Fruit fly (Drosophila melanogaster) whole organism, prepupa: ENCODE results near the gene CG15506.

Source experiments
- Blimp-1 ChIP-seq: fragments of 200-800 bp; sonication (Bioruptor generic); optimal IDR thresholded peaks from 3 replicates; lab custom pipeline; 2017; ENCODE audit warnings: missing biosample characterization, missing genetic modification characterization, mild to moderate bottlenecking, moderate library complexity, missing genetic modification reagents
- CG10631 ChIP-seq: fragments of 200-800 bp; sonication (Bioruptor generic); optimal IDR thresholded peaks from 2 replicates; lab custom pipeline; 2016; ENCODE audit warnings: missing biosample characterization, missing genetic modification characterization
- CG10669 ChIP-seq: fragments of 200-800 bp; sonication (Bioruptor generic); optimal IDR thresholded peaks from 3 replicates; lab custom pipeline; 2018; ENCODE audit warnings: missing biosample characterization, mild to moderate bottlenecking, missing genetic modification characterization, moderate library complexity
- CG11902 ChIP-seq: fragments of 200-800 bp; sonication (Bioruptor generic); optimal IDR thresholded peaks from 3 replicates; lab custom pipeline; 2016; ENCODE audit warnings: missing biosample characterization, missing genetic modification characterization
- CG15336 ChIP-seq: fragments of 200-800 bp; sonication (Bioruptor generic); IDR thresholded peaks from 2 replicates; pipeline ENCODE4 v1.3.6; 2022; ENCODE audit warnings: missing biosample characterization, missing genetic modification characterization
- CG16779 ChIP-seq: fragments of 200-800 bp; sonication (Bioruptor generic); optimal IDR thresholded peaks from 3 replicates; lab custom pipeline; 2017; ENCODE audit warnings: missing biosample characterization, mild to moderate bottlenecking, missing genetic modification characterization
- CG32006 ChIP-seq: fragments of 200-800 bp; sonication (Bioruptor generic); optimal IDR thresholded peaks from 3 replicates; lab custom pipeline; 2017; ENCODE audit warnings: missing biosample characterization, mild to moderate bottlenecking, missing genetic modification characterization
- CG3919 ChIP-seq: fragments of 200-800 bp; sonication (Bioruptor generic); optimal IDR thresholded peaks from 3 replicates; lab custom pipeline; 2016; ENCODE audit warnings: missing biosample characterization, missing genetic modification characterization
- CG6163 ChIP-seq: fragments of 200-800 bp; sonication (Bioruptor generic); IDR thresholded peaks from 3 replicates; pipeline ENCODE4 v1.3.6; 2022; ENCODE audit warnings: missing biosample characterization, missing genetic modification characterization
- CG6792 ChIP-seq: fragments of 200-800 bp; sonication (Bioruptor generic); optimal IDR thresholded peaks from 3 replicates; lab custom pipeline; 2016; ENCODE audit warnings: missing biosample characterization, missing genetic modification characterization
- CG6808 ChIP-seq: fragments of 200-800 bp; sonication (Bioruptor generic); optimal IDR thresholded peaks from 3 replicates; lab custom pipeline; 2017; ENCODE audit warnings: missing biosample characterization, missing genetic modification characterization, mild to moderate bottlenecking, moderate library complexity, missing genetic modification reagents
- CG6854 ChIP-seq: fragments of 200-800 bp; sonication (Bioruptor generic); optimal IDR thresholded peaks from 2 replicates; lab custom pipeline; 2017; ENCODE audit warnings: missing biosample characterization, mild to moderate bottlenecking, missing genetic modification characterization
- CG8119 ChIP-seq: fragments of 200-800 bp; sonication (Bioruptor generic); IDR thresholded peaks from 3 replicates; pipeline ENCODE4 v1.3.6; 2022; ENCODE audit warnings: missing biosample characterization, missing genetic modification characterization
- CG9139 ChIP-seq: fragments of 200-800 bp; sonication (Bioruptor generic); optimal IDR thresholded peaks from 3 replicates; lab custom pipeline; 2017; ENCODE audit warnings: missing biosample characterization, mild to moderate bottlenecking, missing genetic modification characterization
- Eip75B ChIP-seq: fragments of 200-800 bp; sonication (Bioruptor generic); optimal IDR thresholded peaks from 3 replicates; lab custom pipeline; 2016; ENCODE audit warnings: missing biosample characterization, missing genetic modification characterization
- Eip78C ChIP-seq: fragments of 200-800 bp; sonication (Bioruptor generic); peaks from one replicate; lab custom pipeline; 2016; ENCODE audit warnings: missing biosample characterization, missing genetic modification characterization
- Eip93F ChIP-seq: fragments of 200-800 bp; sonication (Bioruptor generic); optimal IDR thresholded peaks from 2 replicates; lab custom pipeline; 2016; ENCODE audit warnings: missing biosample characterization, mild to moderate bottlenecking, missing genetic modification characterization
- Ets21C ChIP-seq: fragments of 200-800 bp; sonication (Bioruptor generic); optimal IDR thresholded peaks from 3 replicates; lab custom pipeline; 2016; ENCODE audit warnings: missing biosample characterization, missing genetic modification characterization
- Gug ChIP-seq: fragments of 200-800 bp; sonication (Bioruptor generic); IDR thresholded peaks from 2 replicates; pipeline ENCODE4 v1.3.6; 2022; ENCODE audit warnings: missing biosample characterization, missing genetic modification characterization
- Hr39 ChIP-seq: fragments of 200-800 bp; sonication (Bioruptor generic); optimal IDR thresholded peaks from 2 replicates; lab custom pipeline; 2016; ENCODE audit warnings: missing biosample characterization, missing genetic modification characterization
- Hr4 ChIP-seq: fragments of 200-800 bp; sonication (Bioruptor generic); optimal IDR thresholded peaks from 3 replicates; lab custom pipeline; 2016; ENCODE audit warnings: missing biosample characterization, missing genetic modification characterization
- Lpt ChIP-seq: fragments of 200-800 bp; sonication (Bioruptor generic); optimal IDR thresholded peaks from 3 replicates; lab custom pipeline; 2016; ENCODE audit warnings: missing biosample characterization, missing genetic modification characterization
- Met ChIP-seq: fragments of 200-800 bp; sonication (Bioruptor generic); optimal IDR thresholded peaks from 3 replicates; lab custom pipeline; 2016; ENCODE audit warnings: missing biosample characterization, missing genetic modification characterization
- OdsH ChIP-seq: fragments of 200-800 bp; sonication (Bioruptor generic); optimal IDR thresholded peaks from 3 replicates; lab custom pipeline; 2016; ENCODE audit warnings: missing biosample characterization, missing genetic modification characterization
- Sox102F ChIP-seq: fragments of 200-800 bp; sonication (Bioruptor generic); optimal IDR thresholded peaks from 2 replicates; lab custom pipeline; 2016; ENCODE audit warnings: missing biosample characterization, mild to moderate bottlenecking, missing genetic modification characterization
- Sox14 ChIP-seq: fragments of 200-800 bp; sonication (Bioruptor generic); optimal IDR thresholded peaks from 3 replicates; lab custom pipeline; 2016; ENCODE audit warnings: missing biosample characterization, missing genetic modification characterization
- Sox15 ChIP-seq: fragments of 200-800 bp; sonication (Bioruptor generic); optimal IDR thresholded peaks from 3 replicates; lab custom pipeline; 2016; ENCODE audit warnings: missing biosample characterization, missing genetic modification characterization
- achi ChIP-seq: fragments of 200-800 bp; sonication (Bioruptor generic); optimal IDR thresholded peaks from 3 replicates; lab custom pipeline; 2016; ENCODE audit warnings: missing biosample characterization, missing genetic modification characterization
- acj6 ChIP-seq: fragments of 200-800 bp; sonication (Bioruptor generic); optimal IDR thresholded peaks from 3 replicates; lab custom pipeline; 2016; ENCODE audit warnings: missing biosample characterization, missing genetic modification characterization
- dac ChIP-seq: fragments of 200-800 bp; sonication (Bioruptor generic); optimal IDR thresholded peaks from 2 replicates; lab custom pipeline; 2017; ENCODE audit warnings: missing biosample characterization, mild to moderate bottlenecking, missing genetic modification characterization
- eg ChIP-seq: fragments of 200-800 bp; sonication (Bioruptor generic); IDR thresholded peaks from 3 replicates; pipeline ENCODE4 v1.3.6; 2022; ENCODE audit warnings: missing biosample characterization, missing genetic modification characterization
- esn ChIP-seq: fragments of 200-800 bp; sonication (Bioruptor generic); optimal IDR thresholded peaks from 2 replicates; lab custom pipeline; 2016; ENCODE audit warnings: missing biosample characterization, mild to moderate bottlenecking, missing genetic modification characterization, moderate library complexity
- fd59A ChIP-seq: fragments of 200-800 bp; sonication (Bioruptor generic); optimal IDR thresholded peaks from 2 replicates; lab custom pipeline; 2017; ENCODE audit warnings: missing biosample characterization, mild to moderate bottlenecking, missing genetic modification characterization, missing genetic modification reagents
- lz ChIP-seq: fragments of 200-800 bp; sonication (Bioruptor generic); optimal IDR thresholded peaks from 3 replicates; lab custom pipeline; 2016; ENCODE audit warnings: missing biosample characterization, missing genetic modification characterization
- salr ChIP-seq, 2 experiments: fragments of 200-800 bp; sonication (Bioruptor generic); optimal IDR thresholded peaks; 3 replicates each; lab custom pipeline; 2016 to 2018; ENCODE audit warnings: missing biosample characterization in 2 of 2, missing genetic modification characterization in 2 of 2, mild to moderate bottlenecking in 1 of 2
- ss ChIP-seq, 2 experiments: fragments of 200-800 bp; sonication (Bioruptor generic); optimal IDR thresholded peaks; 2 replicates in 1 of 2; 3 replicates in 1 of 2; lab custom pipeline; 2017 to 2018; ENCODE audit warnings: mild to moderate bottlenecking in 2 of 2, missing biosample characterization in 2 of 2, missing genetic modification characterization in 2 of 2, moderate library complexity in 1 of 2
- svp ChIP-seq: fragments of 200-800 bp; sonication (Bioruptor generic); peaks from one replicate; lab custom pipeline; 2016; ENCODE audit warnings: missing biosample characterization, missing genetic modification characterization
- topi ChIP-seq: fragments of 200-800 bp; sonication (Bioruptor generic); optimal IDR thresholded peaks from 3 replicates; lab custom pipeline; 2016; ENCODE audit warnings: missing biosample characterization, missing genetic modification characterization
- vri ChIP-seq: fragments of 200-800 bp; sonication (Bioruptor generic); optimal IDR thresholded peaks from 3 replicates; lab custom pipeline; 2016; ENCODE audit warnings: missing biosample characterization, mild to moderate bottlenecking, missing genetic modification characterization

CG15506 gene

DNA sequence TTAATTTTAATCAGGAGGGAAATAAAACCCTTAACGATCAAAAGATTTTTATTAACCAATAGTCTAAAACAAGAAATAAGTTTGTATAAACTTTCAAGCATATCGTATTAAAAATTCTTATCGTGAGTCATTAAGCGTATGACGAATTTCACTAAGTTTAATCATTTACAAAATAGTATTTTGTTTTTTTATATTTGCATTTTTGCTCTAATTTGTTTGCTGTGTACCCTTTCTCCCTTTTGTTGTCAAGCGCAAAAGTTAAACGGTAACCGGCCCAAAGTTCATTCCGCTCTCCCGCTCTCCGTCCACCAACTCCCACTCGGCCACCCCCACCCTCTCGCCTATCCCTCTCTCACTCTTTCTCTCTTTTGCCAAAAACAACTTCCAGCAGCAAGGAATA lies 45.3 kb downstream of the CG15506 start (continued):
- TF ChIP-seq topi, result peak; percentile 79
- peak; percentile 16 for TF ChIP-seq CG32006 (GFP tag; lab: Kevin White, UChicago)
- TF ChIP-seq CG15336, result peak; percentile 46
- TF ChIP-seq CG16779, result no peak
- peak; percentile 37 for TF ChIP-seq OdsH (GFP tag; lab: Kevin White, UChicago)
- no peak for TF ChIP-seq CG9139 (GFP tag; lab: Kevin White, UChicago)
- TF ChIP-seq Blimp-1 (GFP tag; lab: Kevin White, UChicago), result peak; percentile 12
- peak; percentile 16 for TF ChIP-seq CG6792
- TF ChIP-seq dac, result no peak
- no peak for TF ChIP-seq fd59A
- TF ChIP-seq vri (GFP tag; lab: Kevin White, UChicago), result no peak
- TF ChIP-seq CG10631 (GFP tag; lab: Kevin White, UChicago), result no peak
- TF ChIP-seq Sox102F, result peak; percentile 33
- TF ChIP-seq CG11902 (GFP tag; lab: Kevin White, UChicago), result peak; percentile 2
- TF ChIP-seq Sox14, result peak; percentile 9
- no peak for TF ChIP-seq Hr4 (GFP tag; lab: Kevin White, UChicago)
- peak; percentile 68 for TF ChIP-seq Hr39 (GFP tag; lab: Kevin White, UChicago)
- no peak for TF ChIP-seq Gug (GFP tag; lab: Robert Waterston, UW)

DNA sequence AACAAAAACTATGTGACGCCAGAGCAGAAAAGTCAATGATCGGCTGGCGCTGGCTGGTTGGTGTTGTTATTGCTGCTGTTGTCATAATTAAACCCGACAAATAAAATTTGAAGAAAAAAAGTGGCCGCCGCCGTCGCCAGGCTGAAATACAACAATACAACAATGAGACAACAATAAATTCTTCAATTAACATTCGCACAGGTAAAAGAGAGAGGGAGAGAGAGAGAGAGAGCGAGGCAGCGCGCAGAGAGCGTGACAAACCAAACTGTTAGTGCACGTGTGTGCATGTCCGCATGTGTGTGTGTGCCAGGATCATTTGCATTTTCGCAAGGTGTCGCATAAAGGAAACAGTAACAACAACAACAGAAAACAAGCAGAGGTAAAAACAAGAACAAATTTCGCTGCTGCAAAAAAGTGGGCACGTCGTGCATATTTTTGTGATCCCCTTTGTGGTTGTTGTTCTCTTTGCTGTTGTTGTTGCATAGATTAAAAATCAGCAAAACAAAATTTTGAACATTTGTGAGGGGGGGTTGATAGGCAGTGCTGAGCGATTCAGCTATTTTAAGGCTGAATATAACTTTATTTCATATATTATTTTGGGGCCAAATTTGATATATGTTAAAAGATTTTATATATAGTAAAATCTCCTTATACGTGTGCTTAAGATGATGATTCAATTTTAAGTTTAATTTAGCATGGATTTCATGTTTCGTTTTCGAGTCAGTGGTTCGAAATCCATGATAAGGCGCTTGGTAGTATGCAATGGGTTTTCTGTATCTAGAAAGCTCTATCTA lies 46.0 kb downstream of the CG15506 start:
- TF ChIP-seq ss (GFP tag; optimal IDR thresholded peaks at IDR 0.05; lab: Kevin White, UChicago), result peak in 1 of 2 experiments; percentile 39
- TF ChIP-seq esn, result no peak
- TF ChIP-seq Eip78C (GFP tag; lab: Kevin White, UChicago), result peak; percentile 56

DNA sequence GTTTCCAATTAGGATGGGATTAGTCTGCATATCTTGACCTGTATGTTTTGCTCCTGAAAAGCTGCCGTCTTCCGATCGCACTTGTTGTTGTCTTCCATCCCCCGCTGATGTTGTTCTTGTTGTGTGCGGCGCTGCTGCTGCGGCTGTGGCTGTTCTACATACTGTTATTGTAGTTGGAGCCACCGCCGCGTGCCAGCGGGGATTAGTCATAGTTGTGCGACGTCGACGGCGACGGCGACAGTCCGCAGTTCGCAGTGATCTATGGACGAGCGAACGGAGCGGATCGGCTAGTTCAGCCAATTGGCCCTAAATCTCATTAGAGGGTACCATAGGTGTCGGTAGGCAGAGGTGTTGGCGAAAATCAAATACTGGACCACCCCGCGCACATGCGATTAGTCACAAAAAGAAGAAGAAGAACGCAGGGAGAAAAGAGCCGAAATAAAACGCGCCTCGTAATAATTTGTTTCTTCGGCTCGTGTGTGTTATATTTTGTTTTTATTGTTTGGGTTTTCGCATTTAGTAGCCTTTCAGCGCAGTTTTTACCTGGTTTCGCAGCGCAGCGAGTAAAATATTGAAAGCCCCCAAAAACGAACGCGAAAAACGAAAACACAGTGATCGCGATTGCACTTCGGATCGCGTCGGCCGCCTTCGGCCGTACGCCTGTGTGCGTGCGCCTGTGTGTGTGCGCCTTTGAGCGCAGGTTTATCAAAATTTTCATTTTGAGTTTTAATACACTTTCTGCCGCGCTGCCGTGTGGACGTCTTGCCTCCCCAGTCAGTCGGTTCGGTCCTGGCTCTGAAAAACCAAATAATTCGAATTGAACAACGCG lies 47.0 kb downstream of the CG15506 start, which contains the start of gene kay:
Gene kay, plus strand, starts transcription at position 729 of the 829 bp plus-strand sequence.
- peak; percentile 11 for TF ChIP-seq CG6808 (GFP tag; lab: Kevin White, UChicago)
- peak; percentile 26 for TF ChIP-seq Met
- no peak for TF ChIP-seq CG15336
- no peak for TF ChIP-seq Eip75B
- TF ChIP-seq Eip78C (GFP tag; lab: Kevin White, UChicago), result peak; percentile 54
- TF ChIP-seq achi (GFP tag; lab: Kevin White, UChicago), result no peak
- peak; percentile 47 for TF ChIP-seq Eip93F (GFP tag; lab: Kevin White, UChicago)
- TF ChIP-seq svp (GFP tag; lab: Kevin White, UChicago), result peak; percentile 48
- TF ChIP-seq CG10631 (GFP tag; lab: Kevin White, UChicago), result no peak
- TF ChIP-seq Lpt, result no peak
- peak; percentile 18 for TF ChIP-seq CG3919 (GFP tag; lab: Kevin White, UChicago)
- peak; percentile 25 for TF ChIP-seq Sox102F
- TF ChIP-seq CG6854, result peak; percentile 55
- no peak for TF ChIP-seq Sox15 (GFP tag; lab: Kevin White, UChicago)
- TF ChIP-seq acj6 (GFP tag; lab: Kevin White, UChicago), result no peak
- 0 out of 3 replicates have a peak, but pooled peaks have one; percentile 33 for TF ChIP-seq CG6163
- TF ChIP-seq Ets21C (GFP tag; lab: Kevin White, UChicago), result no peak
- TF ChIP-seq CG8119, result no peak
- no peak for TF ChIP-seq salr (GFP tag; optimal IDR thresholded peaks at IDR 0.05; lab: Kevin White, UChicago)
- peak; percentile 33; the same call in 2 of the 3 replicates for TF ChIP-seq eg (GFP tag; lab: Robert Waterston, UW)
- no peak for TF ChIP-seq Gug (GFP tag; lab: Robert Waterston, UW)
- no peak for TF ChIP-seq CG32006 (GFP tag; lab: Kevin White, UChicago)
- TF ChIP-seq Hr39 (GFP tag; lab: Kevin White, UChicago), result no peak
- TF ChIP-seq lz (GFP tag; lab: Kevin White, UChicago), result no peak
- no peak for TF ChIP-seq CG11902 (GFP tag; lab: Kevin White, UChicago)
- no peak for TF ChIP-seq Blimp-1 (GFP tag; lab: Kevin White, UChicago)
- peak; percentile 11 for TF ChIP-seq CG10669 (GFP tag; lab: Kevin White, UChicago)
- TF ChIP-seq ss (GFP tag; optimal IDR thresholded peaks at IDR 0.05; lab: Kevin White, UChicago), result peak in 1 of 2 experiments; percentile 31
- TF ChIP-seq vri (GFP tag; lab: Kevin White, UChicago), result peak; percentile 23
